Worm (Caenorhabditis elegans): ENCODE measurements around the gene cest-10.

ce11 chrIV:7208961-7209360 is 28.6 kb downstream of the cest-10 start:
- no peak for TF ChIP-seq flt-1 (GFP tag; IDR thresholded peaks at IDR 0.05)
- no peak for TF ChIP-seq tab-1 (GFP tag; IDR thresholded peaks at IDR 0.05)
- no peak for TF ChIP-seq klf-2 (GFP tag; conservative IDR thresholded peaks at IDR 0.05)
- TF ChIP-seq ztf-23 (GFP tag; IDR thresholded peaks at IDR 0.05), result no peak
- TF ChIP-seq cog-1 (tag; optimal IDR thresholded peaks at IDR 0.05), result no peak
